Worm (Caenorhabditis elegans) whole organism, L1 larva: ENCODE data around the gene sea-1.
A peak's percentile ranks its signal among the peaks of the same experiment; 100 is the strongest.

ENCODE experiments used
- efl-1 ChIP-seq, 4 experiments: fragments of 150-350 bp; optimal IDR thresholded peaks in 3 of 4; peaks in 1 of 4; 1 replicate in 1 of 4; 2 replicates in 3 of 4; lab custom pipeline; 2014; ENCODE audit warnings: missing biosample characterization in 2 of 4, missing genetic modification characterization in 2 of 4, missing genetic modification reagents in 2 of 4
- fos-1 ChIP-seq: fragments of 150-350 bp; optimal IDR thresholded peaks from 2 replicates; lab custom pipeline; 2014; ENCODE audit warnings: missing biosample characterization, missing genetic modification characterization
- nhr-77 ChIP-seq: fragments of 150-350 bp; optimal IDR thresholded peaks from 2 replicates; lab custom pipeline; 2014; ENCODE audit warnings: missing biosample characterization, missing genetic modification characterization
- vab-15 ChIP-seq: sonication (generic microtip); optimal IDR thresholded peaks from 2 replicates; lab custom pipeline; 2017; ENCODE audit warnings: missing genotype, mild to moderate bottlenecking, missing genetic modification characterization, missing compliant biosample characterization
- ztf-4 ChIP-seq: fragments of 150-350 bp; optimal IDR thresholded peaks from 2 replicates; lab custom pipeline; 2014; ENCODE audit warnings: missing biosample characterization, missing genetic modification characterization

DNA sequence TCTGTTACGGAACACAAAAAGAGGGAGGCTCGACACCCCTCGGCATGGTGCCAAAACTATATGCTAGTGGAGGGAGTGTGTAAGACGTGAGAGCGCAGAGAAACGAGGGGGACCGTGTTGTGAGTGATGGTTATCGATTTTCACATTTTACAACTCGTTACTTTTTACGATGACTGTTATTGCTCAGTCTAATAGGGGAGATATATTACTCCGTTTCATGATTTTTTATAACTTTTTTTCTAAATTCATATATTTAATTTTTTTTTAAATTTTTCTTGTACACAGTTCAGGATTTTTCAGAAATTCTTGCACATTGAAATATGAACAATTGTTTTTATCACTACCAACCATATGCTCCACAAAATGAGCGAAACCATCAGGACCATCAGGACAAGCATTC lies 18.0 kb downstream of the sea-1 start, which contains the start of gene F19B10.5:
- TF ChIP-seq efl-1 (optimal IDR thresholded peaks at IDR 0.05; lab: Kevin White, UChicago): no peak
- TF ChIP-seq efl-1 (GFP tag; optimal IDR thresholded peaks at IDR 0.05 in 1 of 2; lab: Kevin White, UChicago): peak in 1 of 2 experiments; percentile 31
- no peak for TF ChIP-seq fos-1
- TF ChIP-seq vab-15 (tag; lab: Kevin White, UChicago): no peak
- no peak for TF ChIP-seq ztf-4
- no peak for TF ChIP-seq nhr-77 (tag; lab: Kevin White, UChicago)
